Worm (Caenorhabditis elegans): ENCODE results near the gene slc-36.5.

DNA sequence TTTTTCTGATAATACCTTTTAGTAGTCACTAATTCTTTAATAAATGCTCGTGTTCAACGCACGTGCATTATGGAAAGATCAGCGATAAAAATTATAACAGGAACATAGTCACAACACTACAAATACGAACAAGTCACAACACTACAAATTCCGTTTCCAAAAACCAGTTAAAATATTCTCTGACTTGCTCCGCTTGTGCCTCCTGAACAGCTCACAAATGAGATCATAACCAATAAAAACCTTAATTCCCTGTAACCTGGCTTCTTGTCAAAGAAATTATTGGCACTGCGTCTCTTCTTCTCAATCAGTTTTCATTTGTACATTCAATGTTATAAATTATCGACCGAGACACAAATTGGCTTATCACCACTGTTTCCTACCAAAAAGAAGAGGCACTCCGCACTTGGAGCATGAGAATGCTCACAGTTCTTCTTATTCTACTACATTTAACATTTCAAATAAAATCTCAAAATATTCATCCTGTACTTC, 42.5 kb upstream of the slc-36.5 start, which contains the start of gene B0252.1:
- TF ChIP-seq him-1 (tag; optimal IDR thresholded peaks at IDR 0.05) (no peak), dao-5 (tag; optimal IDR thresholded peaks at IDR 0.05) (no peak), W03F9.2 (tag; optimal IDR thresholded peaks at IDR 0.05) (no peak)

Data from whole organism, L4/young adult.